Worm (Caenorhabditis elegans) whole organism, early embryonic: Measurements from ENCODE around the gene cng-3.

Experiments used
- B0310.2 ChIP-seq: sonication (generic microtip); optimal IDR thresholded peaks from 2 replicates; lab custom pipeline; 2016; ENCODE audit warnings: mild to moderate bottlenecking, missing genetic modification characterization, missing compliant biosample characterization
- F13C5.2 ChIP-seq: sonication (generic microtip); optimal IDR thresholded peaks from 2 replicates; lab custom pipeline; 2017; ENCODE audit warnings: mild to moderate bottlenecking, missing genetic modification characterization, inconsistent platforms, missing compliant biosample characterization
- aly-1 ChIP-seq: sonication (generic microtip); optimal IDR thresholded peaks from 2 replicates; lab custom pipeline; 2016; ENCODE audit warnings: missing genetic modification characterization, missing compliant biosample characterization
- ama-1 ChIP-seq: fragments of 150-350 bp; optimal IDR thresholded peaks from 2 replicates; lab custom pipeline; 2014
- flt-1 ChIP-seq: fragments of 200-800 bp; sonication (Bioruptor generic); IDR thresholded peaks from 2 replicates; pipeline ENCODE4 v1.3.6; 2022; ENCODE audit warnings: missing genetic modification characterization, missing compliant biosample characterization
- hmg-4 ChIP-seq: fragments of 200-800 bp; sonication (Bioruptor generic); optimal IDR thresholded peaks from 2 replicates; lab custom pipeline; 2018; ENCODE audit warnings: mild to moderate bottlenecking, missing genetic modification characterization, missing compliant biosample characterization
- hnd-1 ChIP-seq: sonication (generic microtip); optimal IDR thresholded peaks from 2 replicates; lab custom pipeline; 2016; ENCODE audit warnings: missing genetic modification characterization, missing compliant biosample characterization
- tra-4 ChIP-seq: sonication (generic microtip); optimal IDR thresholded peaks from 2 replicates; lab custom pipeline; 2017; ENCODE audit warnings: missing genetic modification characterization, missing compliant biosample characterization

DNA sequence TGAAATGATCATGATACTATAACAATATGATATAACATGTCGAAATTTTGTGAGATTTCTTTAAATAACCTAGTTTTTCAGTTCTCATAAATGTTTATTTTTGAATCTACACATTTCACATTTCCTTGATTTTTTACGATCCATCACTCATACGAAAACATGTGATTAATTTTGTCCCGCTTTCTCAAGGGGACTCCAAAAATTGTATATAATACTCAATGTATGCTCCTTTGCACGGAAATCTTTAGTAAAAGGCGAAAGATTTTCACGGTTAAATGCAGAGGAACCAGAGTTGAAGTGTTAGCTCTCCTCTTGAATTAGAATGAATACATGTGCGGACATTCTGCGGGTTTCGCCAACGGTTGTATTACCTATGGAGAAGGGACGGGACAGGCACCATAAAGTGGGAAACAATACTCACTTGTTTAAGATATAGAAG lies 16.5 kb downstream of the cng-3 start:
- no peak for TF ChIP-seq aly-1 (tag; lab: Kevin White, UChicago)
- TF ChIP-seq flt-1 (GFP tag; lab: Robert Waterston, UW), result no peak
- no peak for TF ChIP-seq hnd-1 (tag; lab: Kevin White, UChicago)
- TF ChIP-seq F13C5.2, result no peak
- TF ChIP-seq B0310.2 (tag; lab: Kevin White, UChicago), result no peak
- TF ChIP-seq tra-4 (tag; lab: Kevin White, UChicago), result no peak
- no peak for TF ChIP-seq ama-1 (lab: Kevin White, UChicago)
- TF ChIP-seq hmg-4, result no peak
